Fruit fly (Drosophila melanogaster) whole organism: ENCODE data around the gene CG17364.

Experiments used
- CG8478 ChIP-seq: fragments of >200 bp; optimal IDR thresholded peaks from 2 replicates; lab custom pipeline; 2018; ENCODE audit warnings: inconsistent platforms
- Dll ChIP-seq: fragments of >200 bp; optimal IDR thresholded peaks from 2 replicates; lab custom pipeline; 2017
- EcR ChIP-seq, 2 experiments: fragments of >200 bp; optimal IDR thresholded peaks; 2 replicates each; lab custom pipeline; 2017; ENCODE audit warnings: missing biosample characterization in 2 of 2, missing genetic modification characterization in 2 of 2, missing genetic modification reagents in 2 of 2
- pan ChIP-seq: fragments of >200 bp; optimal IDR thresholded peaks from 2 replicates; lab custom pipeline; 2017
- psq ChIP-seq: fragments of >200 bp; optimal IDR thresholded peaks from 2 replicates; lab custom pipeline; 2017
- usp ChIP-seq: fragments of >200 bp; optimal IDR thresholded peaks from 2 replicates; lab custom pipeline; 2017; ENCODE audit warnings: missing biosample characterization, missing genetic modification characterization, mixed read lengths

DNA sequence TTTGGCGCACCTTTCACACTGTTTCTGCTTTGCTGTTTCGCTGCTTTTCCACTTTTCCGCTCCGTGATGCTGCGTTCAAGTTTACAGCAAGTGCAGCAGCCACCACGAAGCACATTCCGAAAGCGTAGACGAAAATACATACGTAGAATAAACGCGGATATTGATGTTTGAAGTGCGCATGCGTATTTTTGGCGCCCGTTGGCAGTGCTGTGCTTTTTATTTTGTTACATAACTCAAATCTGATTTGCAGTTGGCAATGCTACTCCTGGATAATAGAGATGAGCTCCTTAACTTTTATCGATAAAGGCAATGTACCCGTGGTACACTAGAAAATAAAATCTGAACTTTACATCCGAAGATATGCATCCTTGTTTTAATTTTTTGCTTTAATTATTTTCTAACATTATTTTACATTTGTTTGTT, 13.5 kb upstream of the CG17364 start:
- no peak for TF ChIP-seq usp (GFP tag; lab: Kevin White, UChicago)
- no peak for TF ChIP-seq EcR (GFP tag; optimal IDR thresholded peaks at IDR 0.05; lab: Kevin White, UChicago)
- TF ChIP-seq Dll (lab: Kevin White, UChicago): no peak
- TF ChIP-seq psq (lab: Kevin White, UChicago): no peak
- no peak for TF ChIP-seq pan (lab: Kevin White, UChicago)
- TF ChIP-seq CG8478 (lab: Kevin White, UChicago): no peak
